Worm (Caenorhabditis elegans) whole organism, L4/young adult: Measurements from ENCODE around the gene nspc-14.

Source experiments
- W03F9.2 ChIP-seq: fragments of 150-350 bp; optimal IDR thresholded peaks from 2 replicates; lab custom pipeline; 2014; ENCODE audit warnings: missing biosample characterization, missing genetic modification characterization
- him-1 ChIP-seq: sonication (generic microtip); optimal IDR thresholded peaks from 2 replicates; lab custom pipeline; 2016; ENCODE audit warnings: missing genotype, missing genetic modification reagents, missing genetic modification characterization, missing compliant biosample characterization

DNA sequence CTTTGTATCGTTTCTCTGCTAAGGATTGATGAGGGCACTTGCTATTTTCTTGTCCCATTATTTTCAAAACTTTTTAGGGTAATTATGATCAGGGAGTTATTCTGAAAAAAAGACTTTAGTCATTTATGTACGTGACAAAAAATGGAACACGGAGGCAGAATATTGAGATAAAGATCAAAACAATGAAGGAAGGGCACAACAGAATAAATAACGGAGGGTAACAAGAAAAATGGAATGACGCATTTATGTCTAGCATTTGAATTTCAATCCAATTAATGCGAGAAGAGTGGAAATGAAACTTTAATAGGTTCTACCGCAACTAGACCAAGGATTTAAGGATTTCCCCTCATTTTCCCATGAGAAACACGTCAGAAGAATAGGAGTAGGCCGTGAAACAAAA, 19.4 kb upstream of the nspc-14 start, which contains the start of gene glb-13:
- TF ChIP-seq W03F9.2 (tag; lab: Kevin White, UChicago) (no peak), him-1 (tag; lab: Kevin White, UChicago) (no peak)
